Worm (Caenorhabditis elegans): ENCODE results near the gene C34E10.12.

C34E10.12 gene

ce11 chrIII:5227831-5228467 is at the start of gene C34E10.12, which contains the start of the genes C34E10.10 and atp-2:
Gene C34E10.12, minus strand, starts transcription at chrIII:5227881.
Gene C34E10.10, minus strand, starts transcription at chrIII:5227884.
Gene atp-2, plus strand, starts transcription at chrIII:5228417.
- TF ChIP-seq W03F9.2 (tag; optimal IDR thresholded peaks at IDR 0.05) = peak; percentile 89
- TF ChIP-seq dao-5 (tag; optimal IDR thresholded peaks at IDR 0.05) = no peak
- peak; percentile 7 for TF ChIP-seq him-1 (tag; optimal IDR thresholded peaks at IDR 0.05)

- no peak for TF ChIP-seq him-1 (tag; optimal IDR thresholded peaks at IDR 0.05)
- TF ChIP-seq W03F9.2 (tag; optimal IDR thresholded peaks at IDR 0.05) = peak; percentile 75
Measured at ce11 chrIII:5274715-5275355, 47.2 kb upstream of the C34E10.12 start, which contains the start of the genes daf-41 and toc-1. Gene daf-41, minus strand, starts transcription at chrIII:5274765. Gene toc-1, plus strand, starts transcription at chrIII:5275251.

- TF ChIP-seq him-1 (tag; optimal IDR thresholded peaks at IDR 0.05) (no peak), dao-5 (tag; optimal IDR thresholded peaks at IDR 0.05) (no peak), W03F9.2 (tag; optimal IDR thresholded peaks at IDR 0.05) (no peak)
Measured at ce11 chrIII:5274250-5274649, 46.6 kb upstream of the C34E10.12 start.

- TF ChIP-seq W03F9.2 (tag; optimal IDR thresholded peaks at IDR 0.05) = no peak
- no peak for TF ChIP-seq him-1 (tag; optimal IDR thresholded peaks at IDR 0.05)
- TF ChIP-seq dao-5 (tag; optimal IDR thresholded peaks at IDR 0.05) = no peak
Measured at ce11 chrIII:5273396-5273857, 45.7 kb upstream of the C34E10.12 start, which contains the start of gene ztf-8. Gene ztf-8, minus strand, starts transcription at chrIII:5273471.

- TF ChIP-seq W03F9.2 (tag; optimal IDR thresholded peaks at IDR 0.05) (no peak), dao-5 (tag; optimal IDR thresholded peaks at IDR 0.05) (no peak)
Measured at ce11 chrIII:5269814-5270213, 42.1 kb upstream of the C34E10.12 start, which contains the start of gene ZC395.4. Gene ZC395.4, plus strand, starts transcription at chrIII:5270114.

ce11 chrIII:5268486-5268885 is 40.8 kb upstream of the C34E10.12 start:
- TF ChIP-seq dao-5 (tag; optimal IDR thresholded peaks at IDR 0.05) (no peak), W03F9.2 (tag; optimal IDR thresholded peaks at IDR 0.05) (no peak), him-1 (tag; optimal IDR thresholded peaks at IDR 0.05) (no peak)

ce11 chrIII:5267217-5267906 is 39.7 kb upstream of the C34E10.12 start, which contains the start of gene ZC395.5:
Gene ZC395.5, plus strand, starts transcription at chrIII:5267848.
- TF ChIP-seq dao-5 (tag; optimal IDR thresholded peaks at IDR 0.05) (no peak), W03F9.2 (tag; optimal IDR thresholded peaks at IDR 0.05) (no peak), him-1 (tag; optimal IDR thresholded peaks at IDR 0.05) (no peak)

ce11 chrIII:5264813-5265212 is 37.1 kb upstream of the C34E10.12 start, which contains the start of gene gro-1:
Gene gro-1, plus strand, starts transcription at chrIII:5265113.
- TF ChIP-seq dao-5 (tag; optimal IDR thresholded peaks at IDR 0.05) (no peak), W03F9.2 (tag; optimal IDR thresholded peaks at IDR 0.05) (no peak), him-1 (tag; optimal IDR thresholded peaks at IDR 0.05) (no peak)

- TF ChIP-seq him-1 (tag; optimal IDR thresholded peaks at IDR 0.05) = no peak
- TF ChIP-seq dao-5 (tag; optimal IDR thresholded peaks at IDR 0.05) = no peak
- TF ChIP-seq W03F9.2 (tag; optimal IDR thresholded peaks at IDR 0.05) = no peak
Measured at ce11 chrIII:5263299-5263993, 35.8 kb upstream of the C34E10.12 start, which contains the start of the genes C34E10.9 and hap-1. Gene C34E10.9, minus strand, starts transcription at chrIII:5263399. Gene hap-1, plus strand, starts transcription at chrIII:5263943.

- TF ChIP-seq him-1 (tag; optimal IDR thresholded peaks at IDR 0.05) (no peak), dao-5 (tag; optimal IDR thresholded peaks at IDR 0.05) (no peak), W03F9.2 (tag; optimal IDR thresholded peaks at IDR 0.05) (no peak)
Measured at ce11 chrIII:5260394-5260793, 32.7 kb upstream of the C34E10.12 start, which contains the start of gene gop-3. Gene gop-3, plus strand, starts transcription at chrIII:5260694.

- TF ChIP-seq W03F9.2 (tag; optimal IDR thresholded peaks at IDR 0.05) (no peak), dao-5 (tag; optimal IDR thresholded peaks at IDR 0.05) (no peak), him-1 (tag; optimal IDR thresholded peaks at IDR 0.05) (no peak)
Measured at ce11 chrIII:5258918-5259317, 31.2 kb upstream of the C34E10.12 start, which contains the start of gene gop-2. Gene gop-2, plus strand, starts transcription at chrIII:5259023.

ce11 chrIII:5254108-5254507 is 26.4 kb upstream of the C34E10.12 start, which contains the start of the genes sumv-1 and gop-1:
Gene sumv-1, minus strand, starts transcription at chrIII:5254187.
Gene gop-1, plus strand, starts transcription at chrIII:5254438.
- TF ChIP-seq dao-5 (tag; optimal IDR thresholded peaks at IDR 0.05) = no peak
- TF ChIP-seq him-1 (tag; optimal IDR thresholded peaks at IDR 0.05) = no peak
- TF ChIP-seq W03F9.2 (tag; optimal IDR thresholded peaks at IDR 0.05) = no peak

ce11 chrIII:5248706-5249105 is 21.0 kb upstream of the C34E10.12 start:
- TF ChIP-seq him-1 (tag; optimal IDR thresholded peaks at IDR 0.05) = no peak
- no peak for TF ChIP-seq dao-5 (tag; optimal IDR thresholded peaks at IDR 0.05)
- no peak for TF ChIP-seq W03F9.2 (tag; optimal IDR thresholded peaks at IDR 0.05)

All from whole organism, L4/young adult.